Worm (Caenorhabditis elegans) whole organism, midembryonic: ENCODE data around the gene rop-1.

Source experiments
- T22C8.4 ChIP-seq: fragments of 200-800 bp; sonication (Bioruptor generic); IDR thresholded peaks from 2 replicates; pipeline ENCODE4 v1.3.6; 2022; ENCODE audit warnings: missing genetic modification characterization, missing compliant biosample characterization
- cog-1 ChIP-seq: sonication (generic microtip); optimal IDR thresholded peaks from 2 replicates; lab custom pipeline; 2016; ENCODE audit warnings: missing genetic modification characterization, missing compliant biosample characterization
- flt-1 ChIP-seq: fragments of 200-800 bp; sonication (Bioruptor generic); IDR thresholded peaks from 2 replicates; pipeline ENCODE4 v1.3.6; 2022; ENCODE audit warnings: missing genetic modification characterization, missing compliant biosample characterization
- ztf-23 ChIP-seq: fragments of 200-800 bp; sonication (Bioruptor generic); IDR thresholded peaks from 2 replicates; pipeline ENCODE4 v1.3.6; 2022; ENCODE audit warnings: missing genetic modification reagents, missing genetic modification characterization, missing compliant biosample characterization
- ztf-29 ChIP-seq: fragments of 200-800 bp; sonication (Bioruptor generic); IDR thresholded peaks from 2 replicates; pipeline ENCODE4 v1.3.6; 2022; ENCODE audit warnings: missing genetic modification reagents, missing genetic modification characterization, missing compliant biosample characterization

- TF ChIP-seq cog-1 (tag; lab: Kevin White, UChicago) (no peak), ztf-29 (GFP tag; lab: Robert Waterston, UW) (no peak), flt-1 (GFP tag; lab: Robert Waterston, UW) (no peak), ztf-23 (GFP tag; lab: Robert Waterston, UW) (no peak), T22C8.4 (no peak)
These were observed 30.2 kb downstream of the rop-1 start for ce11 chrV:10224619-10225018.
